Worm (Caenorhabditis elegans) whole organism, early embryonic: ENCODE results near the gene C38D9.2.

ENCODE experiments used
- ama-1 ChIP-seq: fragments of 150-350 bp; optimal IDR thresholded peaks from 2 replicates; lab custom pipeline; 2014
- ets-7 ChIP-seq: sonication (generic microtip); optimal IDR thresholded peaks from 2 replicates; lab custom pipeline; 2016; ENCODE audit warnings: missing genotype, missing genetic modification characterization, missing compliant biosample characterization
- flt-1 ChIP-seq: fragments of 200-800 bp; sonication (Bioruptor generic); IDR thresholded peaks from 2 replicates; pipeline ENCODE4 v1.3.6; 2022; ENCODE audit warnings: missing genetic modification characterization, missing compliant biosample characterization
- pes-1 ChIP-seq: fragments of 200-800 bp; sonication (Bioruptor generic); IDR thresholded peaks from 2 replicates; pipeline ENCODE4 v1.3.6; 2022; ENCODE audit warnings: missing genetic modification reagents, missing genetic modification characterization, missing compliant biosample characterization
- scrt-1 ChIP-seq: fragments of 200-800 bp; sonication (Bioruptor generic); IDR thresholded peaks from 2 replicates; pipeline ENCODE4 v1.3.6; 2022; ENCODE audit warnings: missing genetic modification characterization, missing compliant biosample characterization
- tbx-37 ChIP-seq: fragments of 200-800 bp; sonication (Bioruptor generic); conservative IDR thresholded peaks from 2 replicates; pipeline ENCODE4 v1.3.6; 2022; ENCODE audit warnings: missing genetic modification reagents, missing genetic modification characterization, missing compliant biosample characterization

- TF ChIP-seq flt-1 (GFP tag; lab: Robert Waterston, UW) (no peak), ets-7 (no peak), scrt-1 (GFP tag; lab: Robert Waterston, UW) (no peak), ama-1 (lab: Kevin White, UChicago) (no peak), pes-1 (GFP tag; lab: Robert Waterston, UW) (no peak), tbx-37 (GFP tag; lab: Robert Waterston, UW) (no peak)
Measured at ce11 chrV:17558946-17559345, 8.0 kb upstream of the C38D9.2 start, which contains the start of gene fbxa-172.
